Fruit fly (Drosophila melanogaster) whole organism, embryonic: ENCODE measurements around the gene CG12017.

Experiments
- Atf6 ChIP-seq: fragments of 200-800 bp; sonication (Bioruptor generic); IDR thresholded peaks from 2 replicates; pipeline ENCODE4 v1.3.6; 2022; ENCODE audit warnings: missing biosample characterization, missing genetic modification characterization
- CG11085 ChIP-seq: fragments of 200-800 bp; sonication (Bioruptor generic); IDR thresholded peaks from 2 replicates; pipeline ENCODE4 v1.3.6; 2022; ENCODE audit warnings: missing biosample characterization, missing genetic modification characterization
- CG12104 ChIP-seq: fragments of 200-800 bp; sonication (Bioruptor generic); optimal IDR thresholded peaks from 3 replicates; lab custom pipeline; 2016; ENCODE audit warnings: missing biosample characterization, missing genetic modification characterization
- CG12155 ChIP-seq: fragments of 200-800 bp; sonication (Bioruptor generic); optimal IDR thresholded peaks from 3 replicates; lab custom pipeline; 2016; ENCODE audit warnings: missing biosample characterization, missing genetic modification characterization
- CG12236 ChIP-seq: fragments of 200-800 bp; sonication (Bioruptor generic); optimal IDR thresholded peaks from 2 replicates; lab custom pipeline; 2016; ENCODE audit warnings: missing biosample characterization, missing genetic modification characterization
- CG1233 ChIP-seq: fragments of 200-800 bp; sonication (Bioruptor generic); optimal IDR thresholded peaks from 4 replicates; lab custom pipeline; 2018; ENCODE audit warnings: missing biosample characterization, mild to moderate bottlenecking, missing genetic modification characterization
- CG12769 ChIP-seq: fragments of 200-800 bp; sonication (Bioruptor generic); optimal IDR thresholded peaks from 2 replicates; lab custom pipeline; 2019; ENCODE audit warnings: missing biosample characterization, mild to moderate bottlenecking, missing genetic modification characterization, moderate library complexity
- CG17186 ChIP-seq: fragments of 200-800 bp; sonication (Bioruptor generic); optimal IDR thresholded peaks from 3 replicates; lab custom pipeline; 2017; ENCODE audit warnings: missing biosample characterization, missing genetic modification reagents, missing genetic modification characterization
- CG17328 ChIP-seq: fragments of 200-800 bp; sonication (Bioruptor generic); IDR thresholded peaks from 2 replicates; pipeline ENCODE4 v1.3.6; 2022; ENCODE audit warnings: missing biosample characterization, missing genetic modification characterization
- CG2129 ChIP-seq: fragments of 200-800 bp; sonication (Bioruptor generic); IDR thresholded peaks from 2 replicates; pipeline ENCODE4 v1.3.6; 2022; ENCODE audit warnings: missing biosample characterization, missing genetic modification characterization; ENCODE audit not compliant: partially characterized antibody
- CG2199 ChIP-seq: fragments of 200-800 bp; sonication (Bioruptor generic); IDR thresholded peaks from 3 replicates; pipeline ENCODE4 v1.3.6; 2022; ENCODE audit warnings: missing biosample characterization, missing genetic modification characterization
- CG30020 ChIP-seq: fragments of 200-800 bp; optimal IDR thresholded peaks from 2 replicates; lab custom pipeline; 2019; ENCODE audit warnings: missing biosample characterization, mild to moderate bottlenecking, missing genetic modification characterization, moderate library complexity
- CG31388 ChIP-seq: fragments of 200-800 bp; sonication (Bioruptor generic); optimal IDR thresholded peaks from 2 replicates; lab custom pipeline; 2016; ENCODE audit warnings: missing biosample characterization, missing genetic modification characterization
- CG3281 ChIP-seq: fragments of 200-800 bp; sonication (Bioruptor generic); optimal IDR thresholded peaks from 3 replicates; lab custom pipeline; 2017; ENCODE audit warnings: missing biosample characterization, mild to moderate bottlenecking, missing genetic modification characterization
- CG3407 ChIP-seq: fragments of 200-800 bp; sonication (Bioruptor generic); optimal IDR thresholded peaks from 2 replicates; lab custom pipeline; 2018; ENCODE audit warnings: missing biosample characterization, mild to moderate bottlenecking, missing genetic modification characterization
- CG34422 ChIP-seq: fragments of 200-800 bp; sonication (Bioruptor generic); IDR thresholded peaks from 3 replicates; pipeline ENCODE4 v1.3.6; 2022; ENCODE audit warnings: missing biosample characterization, missing genetic modification characterization
- CG3995 ChIP-seq: fragments of 200-800 bp; sonication (Bioruptor generic); optimal IDR thresholded peaks from 3 replicates; lab custom pipeline; 2016; ENCODE audit warnings: missing biosample characterization, missing genetic modification characterization
- CG7987 ChIP-seq: fragments of 200-800 bp; sonication (Bioruptor generic); optimal IDR thresholded peaks from 2 replicates; lab custom pipeline; 2018; ENCODE audit warnings: missing biosample characterization, mild to moderate bottlenecking, missing genetic modification characterization, moderate library complexity
- CG9932 ChIP-seq: fragments of 200-800 bp; sonication (Bioruptor generic); IDR thresholded peaks from 2 replicates; pipeline ENCODE4 v1.3.6; 2022; ENCODE audit warnings: missing biosample characterization, missing genetic modification characterization
- D19A ChIP-seq: fragments of 200-800 bp; optimal IDR thresholded peaks from 3 replicates; lab custom pipeline; 2019; ENCODE audit warnings: missing biosample characterization, mild to moderate bottlenecking, missing genetic modification characterization, moderate library complexity
- Dbx ChIP-seq: fragments of 200-800 bp; sonication (Bioruptor generic); IDR thresholded peaks from 3 replicates; pipeline ENCODE4 v1.3.6; 2022; ENCODE audit warnings: missing biosample characterization, missing genetic modification characterization
- E2f1 ChIP-seq: fragments of 200-800 bp; sonication (Bioruptor generic); IDR thresholded peaks from 2 replicates; pipeline ENCODE4 v1.3.6; 2022; ENCODE audit warnings: missing biosample characterization, missing genetic modification characterization
- HLH3B ChIP-seq: fragments of 200-800 bp; sonication (Bioruptor generic); IDR thresholded peaks from 2 replicates; pipeline ENCODE4 v1.3.6; 2022; ENCODE audit warnings: missing biosample characterization, missing genetic modification characterization
- Hr39 ChIP-seq: fragments of >200 bp; optimal IDR thresholded peaks from 2 replicates; lab custom pipeline; 2017
- Jarid2 ChIP-seq: fragments of 200-800 bp; sonication (Bioruptor generic); optimal IDR thresholded peaks from 3 replicates; lab custom pipeline; 2017; ENCODE audit warnings: mild to moderate bottlenecking, missing biosample characterization, missing genetic modification reagents, missing genetic modification characterization
- Neu2 ChIP-seq: fragments of 200-800 bp; sonication (Bioruptor generic); optimal IDR thresholded peaks from 3 replicates; lab custom pipeline; 2016; ENCODE audit warnings: missing biosample characterization, missing genetic modification characterization, borderline replicate concordance
- PHDP ChIP-seq: fragments of 200-800 bp; sonication (Bioruptor generic); optimal IDR thresholded peaks from 3 replicates; lab custom pipeline; 2018; ENCODE audit warnings: missing biosample characterization, mild to moderate bottlenecking, missing genetic modification characterization, moderate library complexity
- Six4 ChIP-seq: fragments of 200-800 bp; sonication (Bioruptor generic); optimal IDR thresholded peaks from 2 replicates; lab custom pipeline; 2016; ENCODE audit warnings: missing biosample characterization, missing genetic modification characterization
- Sry-δ ChIP-seq: fragments of 200-800 bp; sonication (Bioruptor generic); optimal IDR thresholded peaks from 2 replicates; lab custom pipeline; 2016; ENCODE audit warnings: missing biosample characterization, missing genetic modification characterization
- Taf1 ChIP-seq: fragments of 200-800 bp; sonication (Bioruptor generic); IDR thresholded peaks from 2 replicates; pipeline ENCODE4 v1.3.6; 2022; ENCODE audit warnings: missing biosample characterization, missing genetic modification characterization
- aop ChIP-seq: fragments of 200-800 bp; sonication (Bioruptor generic); IDR thresholded peaks from 2 replicates; pipeline ENCODE4 v1.3.6; 2022; ENCODE audit warnings: missing biosample characterization, missing genetic modification characterization
- ap ChIP-seq: fragments of 200-800 bp; sonication (Bioruptor generic); IDR thresholded peaks from 2 replicates; pipeline ENCODE4 v1.3.6; 2022; ENCODE audit warnings: missing biosample characterization, missing genetic modification characterization
- bab2 ChIP-seq: fragments of 200-800 bp; sonication (Bioruptor generic); optimal IDR thresholded peaks from 2 replicates; lab custom pipeline; 2016; ENCODE audit warnings: missing biosample characterization, missing genetic modification characterization
- bigmax ChIP-seq: fragments of 200-800 bp; sonication (Bioruptor generic); optimal IDR thresholded peaks from 2 replicates; lab custom pipeline; 2018; ENCODE audit warnings: missing biosample characterization, mild to moderate bottlenecking, missing genetic modification characterization
- ci ChIP-seq: fragments of 200-800 bp; sonication (Bioruptor generic); IDR thresholded peaks from 3 replicates; pipeline ENCODE4 v1.3.6; 2022; ENCODE audit warnings: missing biosample characterization, missing genetic modification characterization
- corto ChIP-seq: fragments of 200-800 bp; sonication (Bioruptor generic); optimal IDR thresholded peaks from 2 replicates; lab custom pipeline; 2016; ENCODE audit warnings: missing biosample characterization, mild to moderate bottlenecking, missing genetic modification characterization, moderate library complexity
- cwo ChIP-seq: fragments of 200-800 bp; sonication (Bioruptor generic); optimal IDR thresholded peaks from 3 replicates; lab custom pipeline; 2017; ENCODE audit warnings: missing biosample characterization, missing genetic modification characterization, mild to moderate bottlenecking, moderate library complexity, missing genetic modification reagents
- dmrt11E ChIP-seq: fragments of 200-800 bp; sonication (Bioruptor generic); optimal IDR thresholded peaks from 3 replicates; lab custom pipeline; 2018; ENCODE audit warnings: missing biosample characterization, mild to moderate bottlenecking, missing genetic modification characterization, moderate library complexity
- dpn ChIP-seq, 2 experiments: fragments of 200-800 bp; sonication (Bioruptor generic); optimal IDR thresholded peaks; 3 replicates each; lab custom pipeline; 2016; ENCODE audit warnings: missing biosample characterization in 2 of 2, missing genetic modification characterization in 2 of 2
- eve ChIP-seq, 2 experiments: fragments of >200 bp; optimal IDR thresholded peaks; 2 replicates each; lab custom pipeline; 2017; ENCODE audit warnings: missing biosample characterization in 2 of 2, missing genetic modification characterization in 2 of 2
- eyg ChIP-seq: fragments of 200-800 bp; sonication (Bioruptor generic); optimal IDR thresholded peaks from 3 replicates; lab custom pipeline; 2016; ENCODE audit warnings: missing biosample characterization, missing genetic modification characterization
- hth ChIP-seq: fragments of >200 bp; optimal IDR thresholded peaks from 2 replicates; lab custom pipeline; 2017; ENCODE audit warnings: inconsistent platforms
- ken ChIP-seq: fragments of 200-800 bp; sonication (Bioruptor generic); IDR thresholded peaks from 3 replicates; pipeline ENCODE4 v1.3.6; 2022; ENCODE audit warnings: missing biosample characterization, missing genetic modification characterization
- nerfin-2 ChIP-seq: fragments of 200-800 bp; sonication (Bioruptor generic); IDR thresholded peaks from 2 replicates; pipeline ENCODE4 v1.3.6; 2022; ENCODE audit warnings: missing biosample characterization, missing genetic modification characterization; ENCODE audit not compliant: partially characterized antibody
- pan ChIP-seq, 4 experiments: fragments of >200 bp in 3 of 4; fragments of 200-800 bp in 1 of 4; sonication (Bioruptor generic) in 1 of 4; optimal IDR thresholded peaks in 3 of 4; IDR thresholded peaks in 1 of 4; 2 replicates each; pipeline versions ENCODE4 v1.3.6 to Lab custom; 2017 to 2022; ENCODE audit warnings: missing biosample characterization in 2 of 4, missing genetic modification characterization in 2 of 4, mixed read lengths in 1 of 4
- peb ChIP-seq: fragments of 200-800 bp; sonication (Bioruptor generic); IDR thresholded peaks from 2 replicates; pipeline ENCODE4 v1.3.6; 2022; ENCODE audit warnings: missing biosample characterization, missing genetic modification characterization
- sna ChIP-seq: fragments of 200-800 bp; sonication (Bioruptor generic); IDR thresholded peaks from 2 replicates; pipeline ENCODE4 v1.3.6; 2022; ENCODE audit warnings: missing biosample characterization, missing genetic modification characterization; ENCODE audit not compliant: partially characterized antibody
- sob ChIP-seq: fragments of 200-800 bp; sonication (Bioruptor generic); IDR thresholded peaks from 2 replicates; pipeline ENCODE4 v1.3.6; 2022; ENCODE audit warnings: missing biosample characterization, missing genetic modification characterization
- trem ChIP-seq: fragments of 200-800 bp; optimal IDR thresholded peaks from 3 replicates; lab custom pipeline; 2019; ENCODE audit warnings: missing biosample characterization, mild to moderate bottlenecking, missing genetic modification characterization, moderate library complexity
- z ChIP-seq: fragments of 200-800 bp; sonication (Bioruptor generic); IDR thresholded peaks from 3 replicates; pipeline ENCODE4 v1.3.6; 2022; ENCODE audit warnings: missing biosample characterization, missing genetic modification characterization

The CG12017 gene

dm6 chr3L:3319992-3320732 is 40.1 kb downstream of the CG12017 start (continued):
- TF ChIP-seq dmrt11E (tag; lab: Kevin White, UChicago) = no peak
- no peak for TF ChIP-seq Hr39 (lab: Kevin White, UChicago)
- peak; percentile 43 for TF ChIP-seq CG12769 (tag; lab: Kevin White, UChicago)
- no peak for TF ChIP-seq eyg (GFP tag; lab: Kevin White, UChicago)
- TF ChIP-seq pan (optimal IDR thresholded peaks at IDR 0.05; lab: Kevin White, UChicago) = no peak
- TF ChIP-seq pan (GFP tag; optimal IDR thresholded peaks at IDR 0.05 in 1 of 2, IDR thresholded peaks at IDR 0.05 in 1 of 2) = peak in 1 of 2 experiments; percentile 47
- no peak for TF ChIP-seq Jarid2 (GFP tag; lab: Kevin White, UChicago)
- no peak for TF ChIP-seq E2f1 (GFP tag; lab: Robert Waterston, UW)
- TF ChIP-seq peb (GFP tag; lab: Robert Waterston, UW) = no peak
- TF ChIP-seq corto (GFP tag; lab: Kevin White, UChicago) = no peak
- no peak for TF ChIP-seq eve (GFP tag; optimal IDR thresholded peaks at IDR 0.05; lab: Kevin White, UChicago)
- no peak for TF ChIP-seq bigmax (GFP tag; lab: Kevin White, UChicago)
- TF ChIP-seq Six4 (GFP tag; lab: Kevin White, UChicago) = no peak
- no peak for TF ChIP-seq CG1233 (GFP tag; lab: Kevin White, UChicago)
- TF ChIP-seq CG17328 = no peak
- 0 out of 2 replicates have a peak, but pooled peaks have one; percentile 21 for TF ChIP-seq Taf1 (GFP tag; lab: Robert Waterston, UW)
- TF ChIP-seq CG11085 = no peak
- TF ChIP-seq bab2 (GFP tag; lab: Kevin White, UChicago) = no peak
- TF ChIP-seq aop = no peak
- no peak for TF ChIP-seq ci
- TF ChIP-seq Neu2 = no peak
- no peak for TF ChIP-seq CG3407
- no peak for TF ChIP-seq CG30020
- TF ChIP-seq z (GFP tag; lab: Robert Waterston, UW) = no peak
- TF ChIP-seq Sry-δ (GFP tag; lab: Kevin White, UChicago) = no peak
- TF ChIP-seq CG9932 (GFP tag; lab: Robert Waterston, UW) = 0 out of 2 replicates have a peak, but pooled peaks have one; percentile 32
- no peak for TF ChIP-seq CG12104 (GFP tag; lab: Kevin White, UChicago)
- TF ChIP-seq sna = no peak
- peak; percentile 26 for TF ChIP-seq PHDP (tag; lab: Kevin White, UChicago)
- no peak for TF ChIP-seq CG3995 (GFP tag; lab: Kevin White, UChicago)
- no peak for TF ChIP-seq trem (tag; lab: Kevin White, UChicago)
- TF ChIP-seq CG2199 (GFP tag; lab: Robert Waterston, UW) = no peak
- TF ChIP-seq CG34422 (GFP tag; lab: Robert Waterston, UW) = no peak
- no peak for TF ChIP-seq CG12236 (GFP tag; lab: Kevin White, UChicago)
- no peak for TF ChIP-seq CG12155 (GFP tag; lab: Kevin White, UChicago)
- TF ChIP-seq Dbx (GFP tag; lab: Robert Waterston, UW) = no peak
- TF ChIP-seq sob = no peak
- TF ChIP-seq dpn (GFP tag; optimal IDR thresholded peaks at IDR 0.05; lab: Kevin White, UChicago) = peak; percentile 6 to 33
- no peak for TF ChIP-seq ken (GFP tag; lab: Robert Waterston, UW)
- no peak for TF ChIP-seq HLH3B (GFP tag; lab: Robert Waterston, UW)
- TF ChIP-seq CG2129 (GFP tag; lab: Robert Waterston, UW) = no peak
- TF ChIP-seq hth (lab: Kevin White, UChicago) = no peak
- no peak for TF ChIP-seq nerfin-2 (GFP tag; lab: Robert Waterston, UW)
- TF ChIP-seq CG7987 = no peak
- no peak for TF ChIP-seq D19A (tag; lab: Kevin White, UChicago)
- TF ChIP-seq ap (GFP tag; lab: Robert Waterston, UW) = no peak
- TF ChIP-seq CG3281 (GFP tag; lab: Kevin White, UChicago) = peak; percentile 28
- TF ChIP-seq Atf6 (GFP tag; lab: Robert Waterston, UW) = peak; percentile 43; the same call in 1 of the 2 replicates
- TF ChIP-seq cwo (GFP tag; lab: Kevin White, UChicago) = peak; percentile 58
- no peak for TF ChIP-seq CG17186 (GFP tag; lab: Kevin White, UChicago)
- TF ChIP-seq CG31388 (GFP tag; lab: Kevin White, UChicago) = no peak
